Fruit fly (Drosophila melanogaster): ENCODE measurements around the gene ppk27.
A peak's percentile ranks its signal among the peaks of the same experiment; 100 is the strongest.

ppk27 gene

dm6 chr3L:3770823-3771222, 15.8 kb upstream of the ppk27 start (continued):
- TF ChIP-seq CG17568 (GFP tag; optimal IDR thresholded peaks at IDR 0.05) (no peak), CG7928 (GFP tag; optimal IDR thresholded peaks at IDR 0.05) (peak; percentile 1), zfh2 (GFP tag; optimal IDR thresholded peaks at IDR 0.05) (peak; percentile 63), tio (GFP tag; optimal IDR thresholded peaks at IDR 0.05) (no peak), CG2116 (GFP tag; optimal IDR thresholded peaks at IDR 0.05) (no peak), CG7372 (GFP tag; IDR thresholded peaks at IDR 0.05) (0 out of 2 replicates have a peak, but pooled peaks have one; percentile 12), Hmx (GFP tag; optimal IDR thresholded peaks at IDR 0.05) (no peak), Adf1 (GFP tag; IDR thresholded peaks at IDR 0.05) (no peak), HmgD (GFP tag; optimal IDR thresholded peaks at IDR 0.05) (no peak), Lpt (GFP tag; optimal IDR thresholded peaks at IDR 0.05) (no peak), bcd (GFP tag; optimal IDR thresholded peaks at IDR 0.05) (peak; percentile 45), jing (GFP tag; optimal IDR thresholded peaks at IDR 0.05) (no peak), CG4282 (GFP tag; optimal IDR thresholded peaks at IDR 0.05) (no peak), Usf (GFP tag; optimal IDR thresholded peaks at IDR 0.05) (no peak), CG15696 (tag; optimal IDR thresholded peaks at IDR 0.05) (no peak), zen2 (GFP tag; IDR thresholded peaks at IDR 0.05; ENCODE audit: partially characterized antibody) (no peak), CG7987 (GFP tag; optimal IDR thresholded peaks at IDR 0.05) (no peak), Elba2 (GFP tag; optimal IDR thresholded peaks at IDR 0.05) (no peak), CG16815 (GFP tag; optimal IDR thresholded peaks at IDR 0.05) (no peak), Bgb (GFP tag; IDR thresholded peaks at IDR 0.05; ENCODE audit: partially characterized antibody) (no peak), CHES-1-like (GFP tag; optimal IDR thresholded peaks at IDR 0.05) (peak; percentile 27), Rx (GFP tag; IDR thresholded peaks at IDR 0.05) (no peak), sob (GFP tag; IDR thresholded peaks at IDR 0.05) (no peak), CG17186 (GFP tag; optimal IDR thresholded peaks at IDR 0.05) (no peak), CG6854 (GFP tag; optimal IDR thresholded peaks at IDR 0.05) (no peak), Drgx (GFP tag; IDR thresholded peaks at IDR 0.05) (no peak), nmo (GFP tag; optimal IDR thresholded peaks at IDR 0.05) (peak; percentile 37), CG12155 (GFP tag; optimal IDR thresholded peaks at IDR 0.05) (no peak), Bdp1 (GFP tag; optimal IDR thresholded peaks at IDR 0.05) (no peak), CG12391 (tag; optimal IDR thresholded peaks at IDR 0.05) (peak; percentile 37), ranshi (GFP tag; IDR thresholded peaks at IDR 0.05) (peak; percentile 50), TFAM (GFP tag; optimal IDR thresholded peaks at IDR 0.05) (no peak), CG2889 (GFP tag; IDR thresholded peaks at IDR 0.05) (0 out of 3 replicates have a peak, but pooled peaks have one; percentile 35), sd (tag; optimal IDR thresholded peaks at IDR 0.05) (no peak), Ada2b (GFP tag; IDR thresholded peaks at IDR 0.05) (0 out of 2 replicates have a peak, but pooled peaks have one; percentile 36), CG7786 (GFP tag; optimal IDR thresholded peaks at IDR 0.05) (peak; percentile 57), BtbVII (GFP tag; optimal IDR thresholded peaks at IDR 0.05) (no peak), YL-1 (GFP tag; optimal IDR thresholded peaks at IDR 0.05) (no peak), gro (GFP tag; optimal IDR thresholded peaks at IDR 0.05) (peak; percentile 42), CG6683 (GFP tag; optimal IDR thresholded peaks at IDR 0.05) (no peak), NFAT (GFP tag; IDR thresholded peaks at IDR 0.05) (no peak), unc-4 (GFP tag; IDR thresholded peaks at IDR 0.05; ENCODE audit: partially characterized antibody) (no peak), peb (GFP tag; IDR thresholded peaks at IDR 0.05) (no peak), CG34422 (GFP tag; IDR thresholded peaks at IDR 0.05) (no peak), gcm2 (GFP tag; optimal IDR thresholded peaks at IDR 0.05) (no peak), CG11560 (tag; IDR thresholded peaks at IDR 0.05) (no peak), CG12219 (GFP tag; optimal IDR thresholded peaks at IDR 0.05) (no peak), ase (GFP tag; IDR thresholded peaks at IDR 0.05) (no peak), trh (GFP tag; optimal IDR thresholded peaks at IDR 0.05) (peak; percentile 31), bowl (GFP tag; IDR thresholded peaks at IDR 0.05) (no peak), CG11504 (tag; optimal IDR thresholded peaks at IDR 0.05) (peak; percentile 62), CG12299 (tag; optimal IDR thresholded peaks at IDR 0.05) (no peak)
